Fruit fly (Drosophila melanogaster): ENCODE data around the gene CG14621.

Gene CG14621

dm6 chrX:22487667-22488593 lies 43.9 kb downstream of the CG14621 start (continued):
- TF ChIP-seq CG2678 (tag; optimal IDR thresholded peaks at IDR 0.05) (peak; percentile 61), Dad (GFP tag; optimal IDR thresholded peaks at IDR 0.05) (no peak), cwo (GFP tag; optimal IDR thresholded peaks at IDR 0.05) (peak; percentile 15), CG15073 (GFP tag; optimal IDR thresholded peaks at IDR 0.05) (no peak), CG3838 (GFP tag; optimal IDR thresholded peaks at IDR 0.05) (no peak), CG2875 (GFP tag; optimal IDR thresholded peaks at IDR 0.05) (no peak), Sox100B (GFP tag; optimal IDR thresholded peaks at IDR 0.05) (peak; percentile 21), CG12071 (GFP tag; optimal IDR thresholded peaks at IDR 0.05) (peak; percentile 11), row (GFP tag; IDR thresholded peaks at IDR 0.05) (peak; percentile 37), Atf6 (GFP tag; IDR thresholded peaks at IDR 0.05) (peak; percentile 22; the same call in 1 of the 2 replicates), NFAT (GFP tag; IDR thresholded peaks at IDR 0.05) (0 out of 2 replicates have a peak, but pooled peaks have one; percentile 28), Bteb2 (GFP tag; optimal IDR thresholded peaks at IDR 0.05) (no peak), Six4 (GFP tag; optimal IDR thresholded peaks at IDR 0.05) (no peak), sug (tag; optimal IDR thresholded peaks at IDR 0.05) (peak; percentile 73), CG12769 (tag; optimal IDR thresholded peaks at IDR 0.05) (peak; percentile 53), CG2712 (tag; optimal IDR thresholded peaks at IDR 0.05) (peak; percentile 46), HHEX (GFP tag; optimal IDR thresholded peaks at IDR 0.05) (peak; percentile 27), NfI (GFP tag; optimal IDR thresholded peaks at IDR 0.05) (peak; percentile 17), grau (tag; optimal IDR thresholded peaks at IDR 0.05) (peak; percentile 44), Ptx1 (GFP tag; IDR thresholded peaks at IDR 0.05) (peak; percentile 68), Xrp1 (GFP tag; IDR thresholded peaks at IDR 0.05) (peak; percentile 22; the same call in 1 of the 2 replicates), Aef1 (GFP tag; IDR thresholded peaks at IDR 0.05) (peak; percentile 42; the same call in 1 of the 3 replicates), chm (GFP tag; IDR thresholded peaks at IDR 0.05) (0 out of 2 replicates have a peak, but pooled peaks have one; percentile 32), CG7963 (GFP tag; IDR thresholded peaks at IDR 0.05; ENCODE audit: partially characterized antibody) (no peak), Nf-YB (GFP tag; optimal IDR thresholded peaks at IDR 0.05) (no peak), hth (optimal IDR thresholded peaks at IDR 0.05) (no peak), repo (GFP tag; optimal IDR thresholded peaks at IDR 0.05) (no peak), sqz (GFP tag; optimal IDR thresholded peaks at IDR 0.05) (no peak), CG4424 (GFP tag; optimal IDR thresholded peaks at IDR 0.05) (peak; percentile 24), ro (GFP tag; IDR thresholded peaks at IDR 0.05) (no peak), D19A (tag; optimal IDR thresholded peaks at IDR 0.05) (peak; percentile 24), TFAM (GFP tag; optimal IDR thresholded peaks at IDR 0.05) (no peak), Vsx1 (GFP tag; optimal IDR thresholded peaks at IDR 0.05) (no peak), ase (GFP tag; IDR thresholded peaks at IDR 0.05) (peak; percentile 19; the same call in 1 of the 3 replicates), CG11093 (GFP tag; IDR thresholded peaks at IDR 0.05) (0 out of 3 replicates have a peak, but pooled peaks have one; percentile 33), CG31224 (GFP tag; IDR thresholded peaks at IDR 0.05) (peak; percentile 16; the same call in 1 of the 2 replicates), sc (optimal IDR thresholded peaks at IDR 0.05) (no peak), sc (GFP tag; optimal IDR thresholded peaks at IDR 0.05) (no peak), gce (GFP tag; IDR thresholded peaks at IDR 0.05) (0 out of 3 replicates have a peak, but pooled peaks have one; percentile 20), ci (GFP tag; IDR thresholded peaks at IDR 0.05) (0 out of 3 replicates have a peak, but pooled peaks have one; percentile 21), jing (GFP tag; optimal IDR thresholded peaks at IDR 0.05) (no peak), ash1 (GFP tag; optimal IDR thresholded peaks at IDR 0.05) (no peak), CG10959 (GFP tag; IDR thresholded peaks at IDR 0.05) (no peak), Doc2 (GFP tag; IDR thresholded peaks at IDR 0.05) (no peak), dysf (GFP tag; IDR thresholded peaks at IDR 0.05) (peak; percentile 56; the same call in 2 of the 3 replicates), Taf1 (GFP tag; IDR thresholded peaks at IDR 0.05) (0 out of 2 replicates have a peak, but pooled peaks have one; percentile 8), MESR4 (GFP tag; optimal IDR thresholded peaks at IDR 0.05) (no peak), bsh (GFP tag; optimal IDR thresholded peaks at IDR 0.05) (peak in 1 of 2 experiments; percentile 54), p53 (GFP tag; optimal IDR thresholded peaks at IDR 0.05) (no peak)
